Fruit fly (Drosophila melanogaster) whole organism, embryonic: ENCODE data around the gene acj6.
A peak's percentile ranks its signal among the peaks of the same experiment; 100 is the strongest.

ENCODE experiments used
- Bdp1 ChIP-seq: fragments of 200-800 bp; sonication (Bioruptor generic); optimal IDR thresholded peaks from 3 replicates; lab custom pipeline; 2016; ENCODE audit warnings: missing biosample characterization, missing genetic modification characterization
- CG10147 ChIP-seq: fragments of 200-800 bp; sonication (Bioruptor generic); optimal IDR thresholded peaks from 2 replicates; lab custom pipeline; 2019; ENCODE audit warnings: missing biosample characterization, mild to moderate bottlenecking, missing genetic modification characterization, moderate library complexity
- CG15514 ChIP-seq: fragments of 200-800 bp; sonication (Bioruptor generic); optimal IDR thresholded peaks from 3 replicates; lab custom pipeline; 2017; ENCODE audit warnings: missing biosample characterization, missing genetic modification characterization, mild to moderate bottlenecking, moderate library complexity, missing genetic modification reagents
- CG16779 ChIP-seq: fragments of 200-800 bp; sonication (Bioruptor generic); IDR thresholded peaks from 2 replicates; pipeline ENCODE4 v1.3.6; 2022; ENCODE audit warnings: missing biosample characterization, missing genetic modification characterization
- CG17359 ChIP-seq: fragments of 200-800 bp; sonication (Bioruptor generic); optimal IDR thresholded peaks from 3 replicates; lab custom pipeline; 2018; ENCODE audit warnings: missing biosample characterization, mild to moderate bottlenecking, missing genetic modification characterization, moderate library complexity
- CG17361 ChIP-seq: fragments of 200-800 bp; sonication (Bioruptor generic); IDR thresholded peaks from 3 replicates; pipeline ENCODE4 v1.3.6; 2022; ENCODE audit warnings: missing biosample characterization, missing genetic modification characterization
- CG17802 ChIP-seq: fragments of 200-800 bp; sonication (Bioruptor generic); optimal IDR thresholded peaks from 2 replicates; lab custom pipeline; 2018; ENCODE audit warnings: missing biosample characterization, mild to moderate bottlenecking, missing genetic modification characterization, moderate library complexity
- CG18262 ChIP-seq: fragments of 200-800 bp; optimal IDR thresholded peaks from 3 replicates; lab custom pipeline; 2019; ENCODE audit warnings: missing biosample characterization, mild to moderate bottlenecking, missing genetic modification characterization, moderate library complexity
- CG18764 ChIP-seq: fragments of 200-800 bp; sonication (Bioruptor generic); optimal IDR thresholded peaks from 3 replicates; lab custom pipeline; 2016; ENCODE audit warnings: missing biosample characterization, missing genetic modification characterization
- CG30020 ChIP-seq: fragments of 200-800 bp; optimal IDR thresholded peaks from 2 replicates; lab custom pipeline; 2019; ENCODE audit warnings: missing biosample characterization, mild to moderate bottlenecking, missing genetic modification characterization, moderate library complexity
- CG33557 ChIP-seq: fragments of 200-800 bp; sonication (Bioruptor generic); optimal IDR thresholded peaks from 2 replicates; lab custom pipeline; 2019; ENCODE audit warnings: missing biosample characterization, mild to moderate bottlenecking, missing genetic modification characterization, moderate library complexity
- CG3726 ChIP-seq: fragments of 200-800 bp; sonication (Bioruptor generic); IDR thresholded peaks from 3 replicates; pipeline ENCODE4, ENCODE4 v1.3.6; 2022; ENCODE audit warnings: missing biosample characterization, missing genetic modification characterization
- CG6175 ChIP-seq: fragments of 200-800 bp; sonication (Bioruptor generic); IDR thresholded peaks from 3 replicates; pipeline ENCODE4 v1.3.6; 2022; ENCODE audit warnings: missing biosample characterization, missing genetic modification characterization
- CG7556 ChIP-seq: fragments of 200-800 bp; sonication (Bioruptor generic); optimal IDR thresholded peaks from 2 replicates; lab custom pipeline; 2017; ENCODE audit warnings: missing biosample characterization, mild to moderate bottlenecking, missing genetic modification characterization
- CG7963 ChIP-seq: fragments of 200-800 bp; sonication (Bioruptor generic); IDR thresholded peaks from 3 replicates; pipeline ENCODE4 v1.3.6; 2022; ENCODE audit warnings: missing biosample characterization, missing genetic modification characterization; ENCODE audit not compliant: partially characterized antibody
- CG8089 ChIP-seq: fragments of 200-800 bp; sonication (Bioruptor generic); optimal IDR thresholded peaks from 3 replicates; lab custom pipeline; 2016; ENCODE audit warnings: missing biosample characterization, missing genetic modification characterization
- CG8924 ChIP-seq: fragments of 200-800 bp; optimal IDR thresholded peaks from 3 replicates; lab custom pipeline; 2019; ENCODE audit warnings: missing biosample characterization, mild to moderate bottlenecking, missing genetic modification characterization, moderate library complexity
- CG9727 ChIP-seq: fragments of 200-800 bp; sonication (Bioruptor generic); optimal IDR thresholded peaks from 3 replicates; lab custom pipeline; 2017; ENCODE audit warnings: missing biosample characterization, mild to moderate bottlenecking, missing genetic modification characterization
- Camta ChIP-seq: fragments of 200-800 bp; sonication (Bioruptor generic); optimal IDR thresholded peaks from 2 replicates; lab custom pipeline; 2016; ENCODE audit warnings: missing biosample characterization, missing genetic modification characterization
- CoRest ChIP-seq: fragments of 200-800 bp; sonication (Bioruptor generic); optimal IDR thresholded peaks from 3 replicates; lab custom pipeline; 2018; ENCODE audit warnings: missing biosample characterization, mild to moderate bottlenecking, missing genetic modification characterization, moderate library complexity
- Dek ChIP-seq: fragments of 200-800 bp; sonication (Bioruptor generic); optimal IDR thresholded peaks from 3 replicates; lab custom pipeline; 2019; ENCODE audit warnings: missing biosample characterization, mild to moderate bottlenecking, missing genetic modification characterization, moderate library complexity
- Dip2 ChIP-seq: fragments of 200-800 bp; sonication (Bioruptor generic); IDR thresholded peaks from 2 replicates; pipeline ENCODE4 v1.3.6; 2022; ENCODE audit warnings: missing biosample characterization, missing genetic modification characterization
- Doc2 ChIP-seq: fragments of 200-800 bp; sonication (Bioruptor generic); IDR thresholded peaks from 2 replicates; pipeline ENCODE4 v1.3.6; 2022; ENCODE audit warnings: missing biosample characterization, missing genetic modification characterization
- Hand ChIP-seq: fragments of 200-800 bp; sonication (Bioruptor generic); optimal IDR thresholded peaks from 2 replicates; lab custom pipeline; 2017; ENCODE audit warnings: mild to moderate bottlenecking, missing biosample characterization, missing genetic modification reagents, missing genetic modification characterization
- Lim3 ChIP-seq: fragments of 200-800 bp; sonication (Bioruptor generic); IDR thresholded peaks from 2 replicates; pipeline ENCODE4 v1.3.6; 2022; ENCODE audit warnings: missing biosample characterization, missing genetic modification characterization
- Lpt ChIP-seq: fragments of >200 bp; optimal IDR thresholded peaks from 2 replicates; lab custom pipeline; 2018; ENCODE audit warnings: missing biosample characterization, missing genetic modification characterization
- NK7.1 ChIP-seq: fragments of 200-800 bp; sonication (Bioruptor generic); optimal IDR thresholded peaks from 3 replicates; lab custom pipeline; 2016; ENCODE audit warnings: missing biosample characterization, missing genetic modification characterization
- NfI ChIP-seq: fragments of 200-800 bp; sonication (Bioruptor generic); optimal IDR thresholded peaks from 3 replicates; lab custom pipeline; 2018; ENCODE audit warnings: missing biosample characterization, mild to moderate bottlenecking, missing genetic modification characterization, moderate library complexity
- Pdp1 ChIP-seq, 2 experiments: fragments of 200-800 bp; sonication (Bioruptor generic); optimal IDR thresholded peaks; 3 replicates each; lab custom pipeline; 2016; ENCODE audit warnings: missing biosample characterization in 2 of 2, missing genetic modification characterization in 2 of 2, mild to moderate bottlenecking in 1 of 2, moderate library complexity in 1 of 2
- Side ChIP-seq: fragments of 200-800 bp; sonication (Bioruptor generic); optimal IDR thresholded peaks from 2 replicates; lab custom pipeline; 2016; ENCODE audit warnings: missing biosample characterization, missing genetic modification characterization
- Sin3A ChIP-seq: fragments of >200 bp; optimal IDR thresholded peaks from 2 replicates; lab custom pipeline; 2018
- Stat92E ChIP-seq, 3 experiments: fragments of >200 bp in 2 of 3; fragments of 200-800 bp in 1 of 3; sonication (Bioruptor generic) in 1 of 3; optimal IDR thresholded peaks; 2 replicates each; lab custom pipeline; 2017 to 2019; ENCODE audit warnings: missing biosample characterization in 3 of 3, missing genetic modification characterization in 3 of 3, mild to moderate bottlenecking in 1 of 3, moderate library complexity in 1 of 3
- Usf ChIP-seq: fragments of 200-800 bp; sonication (Bioruptor generic); optimal IDR thresholded peaks from 2 replicates; lab custom pipeline; 2017; ENCODE audit warnings: missing genotype, missing biosample characterization, missing genetic modification characterization
- YL-1 ChIP-seq: fragments of 200-800 bp; sonication (Bioruptor generic); optimal IDR thresholded peaks from 3 replicates; lab custom pipeline; 2017; ENCODE audit warnings: missing biosample characterization, mild to moderate bottlenecking, missing genetic modification characterization
- ac ChIP-seq: fragments of 200-800 bp; sonication (Bioruptor generic); optimal IDR thresholded peaks from 3 replicates; lab custom pipeline; 2017; ENCODE audit warnings: missing biosample characterization, mild to moderate bottlenecking, missing genetic modification characterization
- ara ChIP-seq: fragments of 200-800 bp; sonication (Bioruptor generic); IDR thresholded peaks from 2 replicates; pipeline ENCODE4 v1.3.6; 2022; ENCODE audit warnings: missing biosample characterization, missing genetic modification characterization
- ci ChIP-seq: fragments of 200-800 bp; sonication (Bioruptor generic); IDR thresholded peaks from 3 replicates; pipeline ENCODE4 v1.3.6; 2022; ENCODE audit warnings: missing biosample characterization, missing genetic modification characterization
- fd64A ChIP-seq: fragments of 200-800 bp; sonication (Bioruptor generic); optimal IDR thresholded peaks from 3 replicates; lab custom pipeline; 2018; ENCODE audit warnings: missing biosample characterization, mild to moderate bottlenecking, missing genetic modification characterization
- gem ChIP-seq: fragments of 200-800 bp; sonication (Bioruptor generic); optimal IDR thresholded peaks from 2 replicates; lab custom pipeline; 2019; ENCODE audit warnings: missing biosample characterization, mild to moderate bottlenecking, missing genetic modification characterization, moderate library complexity
- hbn ChIP-seq: fragments of 200-800 bp; sonication (Bioruptor generic); IDR thresholded peaks from 2 replicates; pipeline ENCODE4 v1.3.6; 2022; ENCODE audit warnings: missing biosample characterization, missing genetic modification characterization; ENCODE audit not compliant: partially characterized antibody
- org-1 ChIP-seq: fragments of 200-800 bp; sonication (Bioruptor generic); optimal IDR thresholded peaks from 2 replicates; lab custom pipeline; 2017; ENCODE audit warnings: missing biosample characterization, missing genetic modification characterization
- p53 ChIP-seq: fragments of 200-800 bp; sonication (Bioruptor generic); optimal IDR thresholded peaks from 2 replicates; lab custom pipeline; 2016; ENCODE audit warnings: missing biosample characterization, missing genetic modification characterization
- pb ChIP-seq: fragments of 200-800 bp; sonication (Bioruptor generic); optimal IDR thresholded peaks from 3 replicates; lab custom pipeline; 2016; ENCODE audit warnings: missing biosample characterization, missing genetic modification characterization
- rib ChIP-seq: fragments of 200-800 bp; sonication (Bioruptor generic); IDR thresholded peaks from 2 replicates; pipeline ENCODE4 v1.3.6; 2022; ENCODE audit warnings: missing biosample characterization, missing genetic modification characterization
- sc ChIP-seq, 3 experiments: fragments of >200 bp in 2 of 3; fragments of 200-800 bp in 1 of 3; sonication (Bioruptor generic) in 1 of 3; optimal IDR thresholded peaks; 2 replicates in 2 of 3; 3 replicates in 1 of 3; lab custom pipeline; 2017; ENCODE audit warnings: mild to moderate bottlenecking in 1 of 3, missing biosample characterization in 1 of 3, missing genetic modification characterization in 1 of 3, missing genetic modification reagents in 1 of 3
- sd ChIP-seq: fragments of 200-800 bp; sonication (Bioruptor generic); optimal IDR thresholded peaks from 3 replicates; lab custom pipeline; 2018; ENCODE audit warnings: missing biosample characterization, mild to moderate bottlenecking, missing genetic modification characterization, moderate library complexity
- sens ChIP-seq: fragments of 200-800 bp; sonication (Bioruptor generic); peaks from one replicate; lab custom pipeline; 2016; ENCODE audit warnings: missing biosample characterization, missing genetic modification characterization
- slou ChIP-seq: fragments of 200-800 bp; sonication (Bioruptor generic); optimal IDR thresholded peaks from 3 replicates; lab custom pipeline; 2016; ENCODE audit warnings: missing biosample characterization, missing genetic modification characterization
- trh ChIP-seq: fragments of 200-800 bp; sonication (Bioruptor generic); optimal IDR thresholded peaks from 2 replicates; lab custom pipeline; 2016; ENCODE audit warnings: missing biosample characterization, missing genetic modification characterization

Gene acj6

DNA sequence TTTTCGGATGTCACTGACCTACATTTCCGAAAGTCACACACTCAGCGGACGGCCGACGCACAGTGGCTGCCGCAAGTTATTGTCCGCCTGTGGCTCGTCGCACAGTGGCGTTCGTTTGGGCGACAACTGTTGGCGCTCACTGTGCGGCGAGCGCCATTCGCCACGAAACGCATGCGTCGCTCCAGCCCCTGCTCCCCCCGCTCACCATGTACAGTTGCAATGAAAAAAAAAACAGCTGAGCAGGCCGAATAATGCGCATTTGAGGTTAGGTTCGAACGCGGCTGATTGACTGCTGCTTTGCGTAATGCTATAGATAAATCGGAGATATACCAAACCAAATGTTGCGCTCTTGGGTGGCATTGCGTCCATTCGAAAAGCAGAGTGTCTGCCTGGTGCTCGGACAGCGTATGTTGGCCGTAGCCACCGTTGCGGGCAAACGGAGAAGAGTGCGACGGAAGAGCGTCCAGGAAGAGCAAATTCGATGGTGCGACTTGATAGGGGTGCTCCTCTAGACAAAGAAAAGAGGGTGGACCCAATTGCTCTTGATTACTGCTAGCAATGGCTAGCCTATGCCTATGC lies 55.5 kb downstream of the acj6 start (continued):
- TF ChIP-seq Doc2 (GFP tag; lab: Robert Waterston, UW) (peak; percentile 76), CG17361 (GFP tag; lab: Robert Waterston, UW) (peak; percentile 58; the same call in 2 of the 3 replicates), CG8924 (tag; lab: Kevin White, UChicago) (peak; percentile 62), rib (peak; percentile 93), Lim3 (GFP tag; lab: Robert Waterston, UW) (peak; percentile 49; the same call in 1 of the 2 replicates), CG6175 (GFP tag; lab: Robert Waterston, UW) (peak; percentile 87), sens (GFP tag; lab: Kevin White, UChicago) (peak; percentile 93), YL-1 (GFP tag; lab: Kevin White, UChicago) (peak; percentile 97), NfI (GFP tag; lab: Kevin White, UChicago) (peak; percentile 78), Usf (GFP tag; lab: Kevin White, UChicago) (peak; percentile 38), gem (tag; lab: Kevin White, UChicago) (peak; percentile 70), org-1 (peak; percentile 70), CG8089 (peak; percentile 60), Bdp1 (GFP tag; lab: Kevin White, UChicago) (peak; percentile 36), CG30020 (tag; lab: Kevin White, UChicago) (no peak), CG10147 (GFP tag; lab: Kevin White, UChicago) (peak; percentile 39), slou (GFP tag; lab: Kevin White, UChicago) (peak; percentile 29), Pdp1 (GFP tag; optimal IDR thresholded peaks at IDR 0.05; lab: Kevin White, UChicago) (peak; percentile 88 to 99), Lpt (GFP tag; lab: Kevin White, UChicago) (no peak), CG18262 (peak; percentile 47), ci (GFP tag; lab: Robert Waterston, UW) (peak; percentile 97), sd (tag; lab: Kevin White, UChicago) (peak; percentile 76), p53 (GFP tag; lab: Kevin White, UChicago) (peak; percentile 88), CG7963 (GFP tag; lab: Robert Waterston, UW) (0 out of 3 replicates have a peak, but pooled peaks have one; percentile 24), CG9727 (peak; percentile 67), Camta (peak; percentile 74), CG17359 (tag; lab: Kevin White, UChicago) (peak; percentile 78), CG16779 (GFP tag; lab: Robert Waterston, UW) (peak; percentile 91), ac (GFP tag; lab: Kevin White, UChicago) (no peak), CG7556 (peak; percentile 64), Hand (peak; percentile 59), Dip2 (no peak), ara (GFP tag; lab: Robert Waterston, UW) (peak; percentile 81), Side (GFP tag; lab: Kevin White, UChicago) (peak; percentile 87), fd64A (GFP tag; lab: Kevin White, UChicago) (peak; percentile 75), CG15514 (GFP tag; lab: Kevin White, UChicago) (peak; percentile 90), trh (GFP tag; lab: Kevin White, UChicago) (no peak), CG18764 (GFP tag; lab: Kevin White, UChicago) (peak; percentile 46), Stat92E (GFP tag; optimal IDR thresholded peaks at IDR 0.05; lab: Kevin White, UChicago) (peak in 1 of 3 experiments; percentile 24), pb (GFP tag; lab: Kevin White, UChicago) (peak; percentile 79), CG3726 (GFP tag; lab: Robert Waterston, UW) (peak; percentile 69; the same call in 2 of the 3 replicates), sc (optimal IDR thresholded peaks at IDR 0.05; lab: Kevin White, UChicago) (no peak), sc (GFP tag; optimal IDR thresholded peaks at IDR 0.05; lab: Kevin White, UChicago) (peak; percentile 32), CG33557 (GFP tag; lab: Kevin White, UChicago) (peak; percentile 36), Sin3A (no peak), CG17802 (tag; lab: Kevin White, UChicago) (peak; percentile 34), CoRest (peak; percentile 70), hbn (no peak), NK7.1 (GFP tag; lab: Kevin White, UChicago) (peak; percentile 53), Dek (tag; lab: Kevin White, UChicago) (peak; percentile 79)
